Fruit fly (Drosophila melanogaster) whole organism, embryonic: ENCODE data around the gene Svil.

Experiments
- Bteb2 ChIP-seq: fragments of 200-800 bp; sonication (Bioruptor generic); optimal IDR thresholded peaks from 2 replicates; lab custom pipeline; 2016; ENCODE audit warnings: missing biosample characterization, missing genetic modification characterization
- CG10565 ChIP-seq: fragments of 200-800 bp; sonication (Bioruptor generic); optimal IDR thresholded peaks from 3 replicates; lab custom pipeline; 2016; ENCODE audit warnings: missing biosample characterization, mild to moderate bottlenecking, missing genetic modification characterization
- CG12299 ChIP-seq: fragments of 200-800 bp; sonication (Bioruptor generic); optimal IDR thresholded peaks from 2 replicates; lab custom pipeline; 2018; ENCODE audit warnings: missing biosample characterization, mild to moderate bottlenecking, missing genetic modification characterization
- CG1603 ChIP-seq: fragments of 200-800 bp; sonication (Bioruptor generic); optimal IDR thresholded peaks from 2 replicates; lab custom pipeline; 2019; ENCODE audit warnings: missing biosample characterization, mild to moderate bottlenecking, missing genetic modification characterization, moderate library complexity
- CG1647 ChIP-seq: fragments of 200-800 bp; sonication (Bioruptor generic); optimal IDR thresholded peaks from 3 replicates; lab custom pipeline; 2016; ENCODE audit warnings: missing biosample characterization, missing genetic modification characterization
- CG17328 ChIP-seq: fragments of 200-800 bp; sonication (Bioruptor generic); IDR thresholded peaks from 2 replicates; pipeline ENCODE4 v1.3.6; 2022; ENCODE audit warnings: missing biosample characterization, missing genetic modification characterization
- CG1792 ChIP-seq: fragments of 200-800 bp; sonication (Bioruptor generic); optimal IDR thresholded peaks from 2 replicates; lab custom pipeline; 2016; ENCODE audit warnings: missing biosample characterization, missing genetic modification characterization
- CG18011 ChIP-seq: fragments of 200-800 bp; sonication (Bioruptor generic); optimal IDR thresholded peaks from 2 replicates; lab custom pipeline; 2017; ENCODE audit warnings: missing biosample characterization, missing genetic modification characterization, mild to moderate bottlenecking, moderate library complexity, missing genotype
- CG18262 ChIP-seq: fragments of 200-800 bp; optimal IDR thresholded peaks from 3 replicates; lab custom pipeline; 2019; ENCODE audit warnings: missing biosample characterization, mild to moderate bottlenecking, missing genetic modification characterization, moderate library complexity
- CG18476 ChIP-seq: fragments of 200-800 bp; sonication (Bioruptor generic); optimal IDR thresholded peaks from 2 replicates; lab custom pipeline; 2016; ENCODE audit warnings: missing biosample characterization, mild to moderate bottlenecking, missing genetic modification characterization
- CG2875 ChIP-seq: fragments of 200-800 bp; sonication (Bioruptor generic); optimal IDR thresholded peaks from 2 replicates; lab custom pipeline; 2017; ENCODE audit warnings: missing biosample characterization, mild to moderate bottlenecking, missing genetic modification characterization, missing genetic modification reagents
- CG32532 ChIP-seq: fragments of 200-800 bp; sonication (Bioruptor generic); IDR thresholded peaks from 2 replicates; pipeline ENCODE4 v1.3.6; 2022; ENCODE audit warnings: missing biosample characterization, missing genetic modification characterization
- CG33557 ChIP-seq: fragments of 200-800 bp; sonication (Bioruptor generic); optimal IDR thresholded peaks from 2 replicates; lab custom pipeline; 2019; ENCODE audit warnings: missing biosample characterization, mild to moderate bottlenecking, missing genetic modification characterization, moderate library complexity
- CG34422 ChIP-seq: fragments of 200-800 bp; sonication (Bioruptor generic); IDR thresholded peaks from 3 replicates; pipeline ENCODE4 v1.3.6; 2022; ENCODE audit warnings: missing biosample characterization, missing genetic modification characterization
- CG43689 ChIP-seq: fragments of 200-800 bp; sonication (Bioruptor generic); IDR thresholded peaks from 2 replicates; pipeline ENCODE4 v1.3.6; 2022; ENCODE audit warnings: missing biosample characterization, missing genetic modification characterization
- CG6254 ChIP-seq: fragments of 200-800 bp; sonication (Bioruptor generic); optimal IDR thresholded peaks from 3 replicates; lab custom pipeline; 2017; ENCODE audit warnings: mild to moderate bottlenecking, missing biosample characterization, missing genetic modification reagents, missing genetic modification characterization
- CG7271 ChIP-seq: fragments of 200-800 bp; sonication (Bioruptor generic); optimal IDR thresholded peaks from 2 replicates; lab custom pipeline; 2018; ENCODE audit warnings: missing biosample characterization, mild to moderate bottlenecking, missing genetic modification characterization, moderate library complexity
- CG7987 ChIP-seq: fragments of 200-800 bp; sonication (Bioruptor generic); optimal IDR thresholded peaks from 2 replicates; lab custom pipeline; 2018; ENCODE audit warnings: missing biosample characterization, mild to moderate bottlenecking, missing genetic modification characterization, moderate library complexity
- CG8944 ChIP-seq: fragments of 200-800 bp; sonication (Bioruptor generic); optimal IDR thresholded peaks from 3 replicates; lab custom pipeline; 2016; ENCODE audit warnings: missing biosample characterization, missing genetic modification characterization
- CG9932 ChIP-seq: fragments of 200-800 bp; sonication (Bioruptor generic); IDR thresholded peaks from 2 replicates; pipeline ENCODE4 v1.3.6; 2022; ENCODE audit warnings: missing biosample characterization, missing genetic modification characterization
- E2f1 ChIP-seq: fragments of 200-800 bp; sonication (Bioruptor generic); IDR thresholded peaks from 2 replicates; pipeline ENCODE4 v1.3.6; 2022; ENCODE audit warnings: missing biosample characterization, missing genetic modification characterization
- Hey ChIP-seq: fragments of 200-800 bp; sonication (Bioruptor generic); optimal IDR thresholded peaks from 3 replicates; lab custom pipeline; 2018; ENCODE audit warnings: missing biosample characterization, mild to moderate bottlenecking, missing genetic modification characterization
- Hmx ChIP-seq: fragments of 200-800 bp; sonication (Bioruptor generic); optimal IDR thresholded peaks from 2 replicates; lab custom pipeline; 2016; ENCODE audit warnings: missing biosample characterization, missing genetic modification characterization
- MESR4 ChIP-seq: fragments of 200-800 bp; sonication (Bioruptor generic); optimal IDR thresholded peaks from 2 replicates; lab custom pipeline; 2018; ENCODE audit warnings: missing biosample characterization, mild to moderate bottlenecking, missing genetic modification characterization, moderate library complexity
- Stat92E ChIP-seq, 3 experiments: fragments of >200 bp in 2 of 3; fragments of 200-800 bp in 1 of 3; sonication (Bioruptor generic) in 1 of 3; optimal IDR thresholded peaks; 2 replicates each; lab custom pipeline; 2017 to 2019; ENCODE audit warnings: missing biosample characterization in 3 of 3, missing genetic modification characterization in 3 of 3, mild to moderate bottlenecking in 1 of 3, moderate library complexity in 1 of 3
- ac ChIP-seq: fragments of 200-800 bp; sonication (Bioruptor generic); optimal IDR thresholded peaks from 3 replicates; lab custom pipeline; 2017; ENCODE audit warnings: missing biosample characterization, mild to moderate bottlenecking, missing genetic modification characterization
- amos ChIP-seq: fragments of 200-800 bp; sonication (Bioruptor generic); IDR thresholded peaks from 2 replicates; pipeline ENCODE4 v1.3.6; 2022; ENCODE audit warnings: missing biosample characterization, missing genetic modification characterization; ENCODE audit not compliant: partially characterized antibody
- ato ChIP-seq: fragments of 200-800 bp; sonication (Bioruptor generic); IDR thresholded peaks from 2 replicates; pipeline ENCODE4 v1.3.6; 2022; ENCODE audit warnings: missing biosample characterization, missing genetic modification characterization; ENCODE audit not compliant: partially characterized antibody
- bigmax ChIP-seq: fragments of 200-800 bp; sonication (Bioruptor generic); optimal IDR thresholded peaks from 2 replicates; lab custom pipeline; 2018; ENCODE audit warnings: missing biosample characterization, mild to moderate bottlenecking, missing genetic modification characterization
- bsh ChIP-seq, 2 experiments: fragments of 200-800 bp; sonication (Bioruptor generic); optimal IDR thresholded peaks; 2 replicates each; lab custom pipeline; 2017 to 2018; ENCODE audit warnings: mild to moderate bottlenecking in 2 of 2, missing biosample characterization in 2 of 2, missing genetic modification characterization in 2 of 2, moderate library complexity in 1 of 2
- danr ChIP-seq: fragments of 200-800 bp; sonication (Bioruptor generic); IDR thresholded peaks from 2 replicates; pipeline ENCODE4 v1.3.6; 2022; ENCODE audit warnings: missing biosample characterization, missing genetic modification characterization
- gcm ChIP-seq: fragments of 200-800 bp; sonication (Bioruptor generic); optimal IDR thresholded peaks from 2 replicates; lab custom pipeline; 2019; ENCODE audit warnings: missing biosample characterization, mild to moderate bottlenecking, missing genetic modification characterization, moderate library complexity
- gsb-n ChIP-seq: fragments of 200-800 bp; sonication (Bioruptor generic); optimal IDR thresholded peaks from 3 replicates; lab custom pipeline; 2018; ENCODE audit warnings: missing biosample characterization, mild to moderate bottlenecking, missing genetic modification characterization
- hkb ChIP-seq, 2 experiments: fragments of 200-800 bp in 1 of 2; fragments of >200 bp in 1 of 2; sonication (Bioruptor generic) in 1 of 2; IDR thresholded peaks in 1 of 2; optimal IDR thresholded peaks in 1 of 2; 2 replicates each; pipeline versions ENCODE4 v1.3.6 to Lab custom; 2017 to 2022; ENCODE audit warnings: missing biosample characterization in 1 of 2, missing genetic modification characterization in 1 of 2
- hth ChIP-seq: fragments of >200 bp; optimal IDR thresholded peaks from 2 replicates; lab custom pipeline; 2017; ENCODE audit warnings: inconsistent platforms
- nmo ChIP-seq: fragments of 200-800 bp; sonication (Bioruptor generic); optimal IDR thresholded peaks from 2 replicates; lab custom pipeline; 2018; ENCODE audit warnings: missing biosample characterization, mild to moderate bottlenecking, missing genetic modification characterization, moderate library complexity
- otp ChIP-seq: fragments of 200-800 bp; sonication (Bioruptor generic); IDR thresholded peaks from 3 replicates; pipeline ENCODE4, ENCODE4 v1.3.6; 2022; ENCODE audit warnings: missing biosample characterization, missing genetic modification characterization
- pros ChIP-seq: fragments of 200-800 bp; sonication (Bioruptor generic); optimal IDR thresholded peaks from 3 replicates; lab custom pipeline; 2019; ENCODE audit warnings: missing biosample characterization, mild to moderate bottlenecking, missing genetic modification characterization, moderate library complexity
- psq ChIP-seq: fragments of 200-800 bp; sonication (Bioruptor generic); optimal IDR thresholded peaks from 2 replicates; lab custom pipeline; 2017; ENCODE audit warnings: missing biosample characterization, missing genetic modification characterization
- sna ChIP-seq: fragments of 200-800 bp; sonication (Bioruptor generic); IDR thresholded peaks from 2 replicates; pipeline ENCODE4 v1.3.6; 2022; ENCODE audit warnings: missing biosample characterization, missing genetic modification characterization; ENCODE audit not compliant: partially characterized antibody
- toy ChIP-seq: fragments of 200-800 bp; sonication (Bioruptor generic); IDR thresholded peaks from 2 replicates; pipeline ENCODE4 v1.3.6; 2022; ENCODE audit warnings: missing biosample characterization, missing genetic modification characterization
- yki ChIP-seq: fragments of >200 bp; optimal IDR thresholded peaks from 3 replicates; lab custom pipeline; 2018

The Svil gene

DNA sequence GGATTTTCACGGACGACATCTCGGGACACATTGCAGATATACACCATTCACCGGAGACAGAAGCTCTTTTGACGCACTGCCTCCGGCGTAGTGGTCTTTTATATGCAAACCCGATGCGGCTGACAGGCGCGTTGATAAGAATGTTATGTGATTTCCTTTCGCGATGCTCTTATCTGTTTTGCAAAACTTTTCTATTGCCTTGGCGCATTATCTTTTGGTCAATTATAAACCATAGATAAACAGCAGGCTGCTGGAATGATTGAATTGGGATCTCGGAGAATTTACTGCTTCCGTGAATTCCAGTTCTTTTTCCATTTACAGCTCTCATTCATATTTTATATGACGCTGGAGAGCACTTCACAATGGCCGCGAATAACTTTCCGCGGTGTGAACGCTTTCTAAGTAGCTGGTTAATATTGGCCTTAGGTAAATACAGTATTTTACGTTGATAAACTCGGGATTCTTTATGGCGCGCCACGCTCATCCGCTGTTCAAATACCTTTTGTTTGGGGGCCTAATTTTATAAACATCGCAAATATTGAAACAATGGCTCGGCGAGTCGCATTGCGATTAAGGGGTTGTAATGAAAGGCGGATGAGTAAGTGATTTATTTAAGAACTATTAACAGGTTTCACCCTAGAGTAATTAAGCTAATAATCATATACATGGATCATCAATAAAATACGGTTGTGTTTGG, 98.3 kb downstream of the Svil start, which contains the start of gene CG16762 (continued):
- peak; percentile 33 for TF ChIP-seq CG8944 (GFP tag; lab: Kevin White, UChicago)
- peak; percentile 37 for TF ChIP-seq Hey (tag; lab: Kevin White, UChicago)
- TF ChIP-seq CG17328 (GFP tag; lab: Robert Waterston, UW) = peak; percentile 59
- no peak for TF ChIP-seq ato (GFP tag; lab: Robert Waterston, UW)
- TF ChIP-seq amos = no peak
- peak; percentile 28 for TF ChIP-seq CG33557 (GFP tag; lab: Kevin White, UChicago)
- no peak for TF ChIP-seq danr
- TF ChIP-seq CG18011 (GFP tag; lab: Kevin White, UChicago) = peak; percentile 40
- TF ChIP-seq CG7987 = peak; percentile 86
- TF ChIP-seq CG18476 (GFP tag; lab: Kevin White, UChicago) = peak; percentile 38
- TF ChIP-seq hkb (optimal IDR thresholded peaks at IDR 0.05; lab: Kevin White, UChicago) = no peak
- peak; percentile 51; the same call in 1 of the 2 replicates for TF ChIP-seq hkb (GFP tag; IDR thresholded peaks at IDR 0.05; lab: Robert Waterston, UW)
- TF ChIP-seq sna = no peak
- TF ChIP-seq CG10565 = no peak
- TF ChIP-seq pros (GFP tag; lab: Kevin White, UChicago) = no peak
- peak; percentile 46 for TF ChIP-seq gcm
- no peak for TF ChIP-seq hth (lab: Kevin White, UChicago)
- TF ChIP-seq psq (GFP tag; lab: Kevin White, UChicago) = no peak
- TF ChIP-seq nmo (GFP tag; lab: Kevin White, UChicago) = peak; percentile 19
- TF ChIP-seq gsb-n = peak; percentile 62
- no peak for TF ChIP-seq toy
- TF ChIP-seq CG6254 (GFP tag; lab: Kevin White, UChicago) = peak; percentile 70
- peak; percentile 53 for TF ChIP-seq CG7271 (tag; lab: Kevin White, UChicago)
- TF ChIP-seq CG1647 (GFP tag; lab: Kevin White, UChicago) = peak; percentile 58
- TF ChIP-seq MESR4 (GFP tag; lab: Kevin White, UChicago) = no peak
- peak; percentile 23 for TF ChIP-seq Bteb2 (GFP tag; lab: Kevin White, UChicago)
- peak; percentile 28 for TF ChIP-seq ac
- peak in 1 of 2 experiments; percentile 76 for TF ChIP-seq bsh (GFP tag; optimal IDR thresholded peaks at IDR 0.05; lab: Kevin White, UChicago)
- TF ChIP-seq CG1792 (GFP tag; lab: Kevin White, UChicago) = peak; percentile 75
- no peak for TF ChIP-seq CG43689 (GFP tag; lab: Robert Waterston, UW)
- TF ChIP-seq CG12299 (tag; lab: Kevin White, UChicago) = peak; percentile 63
- no peak for TF ChIP-seq CG9932 (GFP tag; lab: Robert Waterston, UW)
- TF ChIP-seq CG1603 (tag; lab: Kevin White, UChicago) = peak; percentile 60
- TF ChIP-seq Stat92E (GFP tag; optimal IDR thresholded peaks at IDR 0.05; lab: Kevin White, UChicago) = no peak
- no peak for TF ChIP-seq yki (lab: Kevin White, UChicago)
- no peak for TF ChIP-seq CG34422 (GFP tag; lab: Robert Waterston, UW)
- TF ChIP-seq CG2875 (GFP tag; lab: Kevin White, UChicago) = peak; percentile 70
- TF ChIP-seq CG18262 (tag; lab: Kevin White, UChicago) = peak; percentile 53
- no peak for TF ChIP-seq CG32532 (GFP tag; lab: Robert Waterston, UW)
- TF ChIP-seq bigmax (GFP tag; lab: Kevin White, UChicago) = peak; percentile 12
- TF ChIP-seq E2f1 = no peak
- 0 out of 3 replicates have a peak, but pooled peaks have one; percentile 38 for TF ChIP-seq otp (GFP tag; lab: Robert Waterston, UW)
- no peak for TF ChIP-seq Hmx
